Fruit fly (Drosophila melanogaster): ENCODE data around the gene mthl7.

The mthl7 gene

dm6 chr3L:8185263-8186227, 5.2 kb upstream of the mthl7 start (continued):
- TF ChIP-seq Xbp1 (GFP tag; optimal IDR thresholded peaks at IDR 0.05) (peak; percentile 56), sens (GFP tag) (peak; percentile 89), Vsx1 (GFP tag; optimal IDR thresholded peaks at IDR 0.05) (peak; percentile 47), h (optimal IDR thresholded peaks at IDR 0.05) (no peak), Pdp1 (GFP tag; optimal IDR thresholded peaks at IDR 0.05) (peak; percentile 60 to 97), Meics (GFP tag; optimal IDR thresholded peaks at IDR 0.05) (no peak), klu (GFP tag; IDR thresholded peaks at IDR 0.05) (0 out of 2 replicates have a peak, but pooled peaks have one; percentile 13), CG1603 (tag; optimal IDR thresholded peaks at IDR 0.05) (peak; percentile 70), CG8359 (GFP tag; optimal IDR thresholded peaks at IDR 0.05; ENCODE audit: borderline replicate concordance) (no peak), CTCF (GFP tag; optimal IDR thresholded peaks at IDR 0.05) (no peak), D19A (tag; optimal IDR thresholded peaks at IDR 0.05) (peak; percentile 100), CG4854 (GFP tag; optimal IDR thresholded peaks at IDR 0.05) (no peak), CG14710 (tag; optimal IDR thresholded peaks at IDR 0.05) (no peak), E2f1 (GFP tag; IDR thresholded peaks at IDR 0.05) (peak; percentile 52), MESR4 (GFP tag; optimal IDR thresholded peaks at IDR 0.05) (no peak), jing (GFP tag; optimal IDR thresholded peaks at IDR 0.05) (no peak), zen (tag; optimal IDR thresholded peaks at IDR 0.05) (no peak), vnd (GFP tag; IDR thresholded peaks at IDR 0.05; ENCODE audit: partially characterized antibody) (no peak), twi (tag; optimal IDR thresholded peaks at IDR 0.05) (no peak), Blimp-1 (GFP tag; optimal IDR thresholded peaks at IDR 0.05) (peak; percentile 26), dysf (GFP tag; IDR thresholded peaks at IDR 0.05) (peak; percentile 75), fru (optimal IDR thresholded peaks at IDR 0.05) (no peak), run (tag; optimal IDR thresholded peaks at IDR 0.05) (no peak), ara (GFP tag; IDR thresholded peaks at IDR 0.05) (peak; percentile 46; the same call in 1 of the 2 replicates), CG9215 (GFP tag; IDR thresholded peaks at IDR 0.05) (peak; percentile 38), CG9876 (GFP tag; optimal IDR thresholded peaks at IDR 0.05) (no peak), lov (optimal IDR thresholded peaks at IDR 0.05) (no peak), lov (GFP tag; IDR thresholded peaks at IDR 0.05) (no peak), ind (GFP tag; optimal IDR thresholded peaks at IDR 0.05) (peak; percentile 51), CG2889 (GFP tag; IDR thresholded peaks at IDR 0.05) (0 out of 3 replicates have a peak, but pooled peaks have one; percentile 45), H15 (GFP tag; IDR thresholded peaks at IDR 0.05) (no peak), CG9817 (tag; optimal IDR thresholded peaks at IDR 0.05) (peak; percentile 47), Adf1 (GFP tag; IDR thresholded peaks at IDR 0.05) (no peak), CG15073 (GFP tag; optimal IDR thresholded peaks at IDR 0.05) (no peak), Hmr (GFP tag; optimal IDR thresholded peaks at IDR 0.05) (peak; percentile 41), seq (GFP tag; IDR thresholded peaks at IDR 0.05) (peak; percentile 47), gem (tag; optimal IDR thresholded peaks at IDR 0.05) (peak; percentile 62), tup (GFP tag; optimal IDR thresholded peaks at IDR 0.05) (peak; percentile 30), Six4 (GFP tag; optimal IDR thresholded peaks at IDR 0.05) (no peak), jumu (GFP tag; optimal IDR thresholded peaks at IDR 0.05) (peak; percentile 42), Hr78 (GFP tag; optimal IDR thresholded peaks at IDR 0.05) (peak in 1 of 2 experiments; percentile 60), Ets97D (GFP tag; optimal IDR thresholded peaks at IDR 0.05) (peak; percentile 5), en (GFP tag; optimal IDR thresholded peaks at IDR 0.05) (no peak), CG9437 (GFP tag; optimal IDR thresholded peaks at IDR 0.05) (no peak), CG14014 (GFP tag; IDR thresholded peaks at IDR 0.05) (0 out of 2 replicates have a peak, but pooled peaks have one; percentile 5), chn (GFP tag; optimal IDR thresholded peaks at IDR 0.05) (peak; percentile 26), jigr1 (GFP tag; IDR thresholded peaks at IDR 0.05) (no peak), stc (GFP tag; IDR thresholded peaks at IDR 0.05) (no peak), pum (GFP tag; optimal IDR thresholded peaks at IDR 0.05) (peak; percentile 38), otp (GFP tag; IDR thresholded peaks at IDR 0.05) (peak; percentile 3; the same call in 1 of the 3 replicates)
